Worm (Caenorhabditis elegans) whole organism, young adult: Measurements from ENCODE around the gene clec-144.

Experiments
- B0019.2 ChIP-seq: fragments of 200-800 bp; sonication (Bioruptor generic); conservative IDR thresholded peaks from 2 replicates; pipeline ENCODE4 v1.3.6; 2022; ENCODE audit warnings: missing genetic modification reagents, missing genetic modification characterization, missing compliant biosample characterization
- C06A6.2 ChIP-seq: fragments of 200-800 bp; sonication (Bioruptor generic); conservative IDR thresholded peaks from 2 replicates; pipeline ENCODE4 v1.3.6; 2022; ENCODE audit warnings: missing genetic modification characterization, missing compliant biosample characterization
- F10E7.11 ChIP-seq: sonication (generic microtip); optimal IDR thresholded peaks from 2 replicates; lab custom pipeline; 2017; ENCODE audit warnings: mild to moderate bottlenecking, missing genetic modification characterization, moderate library complexity, missing compliant biosample characterization
- F22D6.2 ChIP-seq: sonication (generic microtip); optimal IDR thresholded peaks from 2 replicates; lab custom pipeline; 2016; ENCODE audit warnings: mild to moderate bottlenecking, missing genetic modification characterization, missing compliant biosample characterization
- F49E8.2 ChIP-seq: sonication (generic microtip); optimal IDR thresholded peaks from 3 replicates; lab custom pipeline; 2017; ENCODE audit warnings: missing genetic modification characterization, mild to moderate bottlenecking, missing compliant biosample characterization, antibody characterized with exemption, moderate library complexity; ENCODE audit not compliant: insufficient read depth
- K11D2.4 ChIP-seq: fragments of 200-800 bp; sonication (Bioruptor generic); IDR thresholded peaks from 2 replicates; pipeline ENCODE4 v1.3.6; 2022; ENCODE audit warnings: missing genetic modification reagents, missing genetic modification characterization, missing compliant biosample characterization
- T26A5.8 ChIP-seq: sonication (generic microtip); optimal IDR thresholded peaks from 2 replicates; lab custom pipeline; 2016; ENCODE audit warnings: missing genetic modification characterization, missing compliant biosample characterization
- Y56A3A.18 ChIP-seq: fragments of 200-800 bp; sonication (Bioruptor generic); IDR thresholded peaks from 2 replicates; pipeline ENCODE4 v1.3.6; 2022; ENCODE audit warnings: missing genetic modification reagents, missing genetic modification characterization, missing compliant biosample characterization
- aptf-2 ChIP-seq: fragments of 200-800 bp; sonication (Bioruptor generic); conservative IDR thresholded peaks from 2 replicates; pipeline ENCODE4 v1.3.6; 2022; ENCODE audit warnings: missing genetic modification reagents, missing genetic modification characterization, missing compliant biosample characterization
- attf-3 ChIP-seq: fragments of 200-800 bp; sonication (Bioruptor generic); conservative IDR thresholded peaks from 2 replicates; pipeline ENCODE4 v1.3.6; 2022; ENCODE audit warnings: missing genetic modification reagents, missing genetic modification characterization, missing compliant biosample characterization
- ccch-3 ChIP-seq: fragments of 200-800 bp; sonication (Bioruptor generic); optimal IDR thresholded peaks from 2 replicates; lab custom pipeline; 2018; ENCODE audit warnings: mild to moderate bottlenecking, missing genetic modification characterization, missing compliant biosample characterization
- cebp-1 ChIP-seq, 2 experiments: fragments of 200-800 bp in 1 of 2; sonication (Bioruptor generic) in 1 of 2; sonication (generic microtip) in 1 of 2; IDR thresholded peaks in 1 of 2; optimal IDR thresholded peaks in 1 of 2; 2 replicates each; pipeline versions ENCODE4 v1.3.6 to Lab custom; 2017 to 2022; ENCODE audit warnings: missing compliant biosample characterization in 2 of 2, missing genetic modification characterization in 2 of 2, mild to moderate bottlenecking in 1 of 2, missing genetic modification reagents in 1 of 2, moderate library complexity in 1 of 2
- die-1 ChIP-seq: sonication (generic microtip); optimal IDR thresholded peaks from 2 replicates; lab custom pipeline; 2016; ENCODE audit warnings: missing genotype, mild to moderate bottlenecking, missing genetic modification characterization, missing compliant biosample characterization
- dox-1 ChIP-seq: fragments of 200-800 bp; sonication (Bioruptor generic); IDR thresholded peaks from 2 replicates; pipeline ENCODE4 v1.3.6; 2022; ENCODE audit warnings: missing genetic modification reagents, missing genetic modification characterization, missing compliant biosample characterization
- dpl-1 ChIP-seq: fragments of 150-350 bp; optimal IDR thresholded peaks from 2 replicates; lab custom pipeline; 2014; ENCODE audit warnings: missing biosample characterization, missing genetic modification reagents, missing genetic modification characterization
- efl-1 ChIP-seq: fragments of 150-350 bp; optimal IDR thresholded peaks from 2 replicates; lab custom pipeline; 2014; ENCODE audit warnings: missing biosample characterization, missing genetic modification reagents, missing genetic modification characterization
- egl-18 ChIP-seq: fragments of 200-800 bp; sonication (Bioruptor generic); IDR thresholded peaks from 2 replicates; pipeline ENCODE4 v1.3.6; 2022; ENCODE audit warnings: missing genetic modification reagents, missing genetic modification characterization, missing compliant biosample characterization
- egl-44 ChIP-seq: fragments of 200-800 bp; sonication (Bioruptor generic); IDR thresholded peaks from 2 replicates; pipeline ENCODE4 v1.3.6; 2022; ENCODE audit warnings: missing genetic modification reagents, missing genetic modification characterization, missing compliant biosample characterization
- egrh-3 ChIP-seq: fragments of 200-800 bp; sonication (Bioruptor generic); IDR thresholded peaks from 2 replicates; pipeline ENCODE4 v1.3.6; 2022; ENCODE audit warnings: missing genetic modification reagents, missing genetic modification characterization, missing compliant biosample characterization
- fkh-3 ChIP-seq: sonication (generic microtip); optimal IDR thresholded peaks from 2 replicates; lab custom pipeline; 2016; ENCODE audit warnings: mild to moderate bottlenecking, missing genetic modification characterization, missing compliant biosample characterization
- hlh-12 ChIP-seq: sonication (generic microtip); optimal IDR thresholded peaks from 2 replicates; lab custom pipeline; 2016; ENCODE audit warnings: missing genetic modification characterization, missing compliant biosample characterization
- hlh-26 ChIP-seq: fragments of 200-800 bp; sonication (Bioruptor generic); conservative IDR thresholded peaks from 2 replicates; pipeline ENCODE4 v1.3.6; 2022; ENCODE audit warnings: missing genetic modification reagents, missing genetic modification characterization, missing compliant biosample characterization
- hsf-1 ChIP-seq: fragments of 200-800 bp; sonication (Bioruptor generic); IDR thresholded peaks from 2 replicates; pipeline ENCODE4 v1.3.6; 2022; ENCODE audit warnings: missing genetic modification reagents, missing genetic modification characterization, missing compliant biosample characterization
- lag-1 ChIP-seq: fragments of 200-800 bp; sonication (Bioruptor generic); IDR thresholded peaks from 2 replicates; pipeline ENCODE4 v1.3.6; 2022; ENCODE audit warnings: missing genetic modification reagents, missing genetic modification characterization, missing compliant biosample characterization
- lin-40 ChIP-seq: sonication (generic microtip); optimal IDR thresholded peaks from 2 replicates; lab custom pipeline; 2016; ENCODE audit warnings: missing genetic modification characterization, mild to moderate bottlenecking, missing compliant biosample characterization, missing genotype, missing genetic modification reagents
- lin-54 ChIP-seq: fragments of 200-800 bp; sonication (Bioruptor generic); optimal IDR thresholded peaks from 2 replicates; lab custom pipeline; 2018; ENCODE audit warnings: mild to moderate bottlenecking, missing genetic modification characterization, missing compliant biosample characterization
- madf-10 ChIP-seq: sonication (generic microtip); optimal IDR thresholded peaks from 2 replicates; lab custom pipeline; 2016; ENCODE audit warnings: mild to moderate bottlenecking, missing genetic modification characterization, missing compliant biosample characterization
- mcd-1 ChIP-seq: fragments of 200-800 bp; sonication (Bioruptor generic); IDR thresholded peaks from 2 replicates; pipeline ENCODE4 v1.3.6; 2022; ENCODE audit warnings: missing genetic modification reagents, missing genetic modification characterization, missing compliant biosample characterization
- mxl-1 ChIP-seq: sonication (generic microtip); optimal IDR thresholded peaks from 2 replicates; lab custom pipeline; 2016; ENCODE audit warnings: missing genetic modification characterization, missing compliant biosample characterization
- nhr-120 ChIP-seq: fragments of 200-800 bp; sonication (Bioruptor generic); IDR thresholded peaks from 2 replicates; pipeline ENCODE4 v1.3.6; 2022; ENCODE audit warnings: missing genetic modification characterization, missing compliant biosample characterization
- nhr-80 ChIP-seq: sonication (generic microtip); optimal IDR thresholded peaks from 2 replicates; lab custom pipeline; 2016; ENCODE audit warnings: missing genetic modification characterization, missing compliant biosample characterization
- pbrm-1 ChIP-seq: fragments of 200-800 bp; sonication (Bioruptor generic); IDR thresholded peaks from 2 replicates; pipeline ENCODE4 v1.3.6; 2022; ENCODE audit warnings: missing genetic modification reagents, missing genetic modification characterization, missing compliant biosample characterization
- repo-1 ChIP-seq: sonication (generic microtip); optimal IDR thresholded peaks from 2 replicates; lab custom pipeline; 2017; ENCODE audit warnings: mild to moderate bottlenecking, missing genetic modification characterization, missing compliant biosample characterization
- rpc-1 ChIP-seq, 2 experiments: fragments of 150-350 bp in 1 of 2; sonication (generic microtip) in 1 of 2; optimal IDR thresholded peaks; 2 replicates each; lab custom pipeline; 2014 to 2018; ENCODE audit warnings: missing biosample characterization in 1 of 2, missing genetic modification characterization in 1 of 2, missing genetic modification reagents in 1 of 2, missing genotype in 1 of 2
- sdz-38 ChIP-seq: sonication (generic microtip); optimal IDR thresholded peaks from 2 replicates; lab custom pipeline; 2016; ENCODE audit warnings: missing genotype, missing genetic modification characterization, missing compliant biosample characterization
- sea-2 ChIP-seq: fragments of 200-800 bp; sonication (Bioruptor generic); IDR thresholded peaks from 2 replicates; pipeline ENCODE4 v1.3.6; 2022; ENCODE audit warnings: missing genetic modification characterization, missing compliant biosample characterization
- snpc-3.4 ChIP-seq: sonication (generic microtip); optimal IDR thresholded peaks from 2 replicates; lab custom pipeline; 2017; ENCODE audit warnings: missing genetic modification characterization, mild to moderate bottlenecking, missing compliant biosample characterization, antibody characterized with exemption, moderate library complexity, missing genotype, missing genetic modification reagents
- snpc-4 ChIP-seq, 5 experiments: fragments of 150-350 bp in 1 of 5; sonication (generic microtip) in 4 of 5; optimal IDR thresholded peaks; 2 replicates each; lab custom pipeline; 2014 to 2018; ENCODE audit warnings: missing genetic modification characterization in 5 of 5, missing biosample characterization in 3 of 5, antibody characterized with exemption in 2 of 5, mild to moderate bottlenecking in 2 of 5, missing compliant biosample characterization in 2 of 5, missing genotype in 2 of 5, moderate library complexity in 2 of 5, missing genetic modification reagents in 1 of 5
- somi-1 ChIP-seq: fragments of 200-800 bp; sonication (Bioruptor generic); optimal IDR thresholded peaks from 2 replicates; lab custom pipeline; 2018; ENCODE audit warnings: mild to moderate bottlenecking, missing genetic modification characterization, missing compliant biosample characterization
- sptf-2 ChIP-seq: fragments of 200-800 bp; sonication (Bioruptor generic); optimal IDR thresholded peaks from 2 replicates; lab custom pipeline; 2018; ENCODE audit warnings: mild to moderate bottlenecking, missing genetic modification characterization, missing compliant biosample characterization
- xnd-1 ChIP-seq: sonication (generic microtip); optimal IDR thresholded peaks from 2 replicates; lab custom pipeline; 2016; ENCODE audit warnings: missing genotype, missing genetic modification reagents, missing genetic modification characterization, missing compliant biosample characterization
- zfh-2 ChIP-seq: fragments of 200-800 bp; sonication (Bioruptor generic); conservative IDR thresholded peaks from 2 replicates; pipeline ENCODE4 v1.3.6; 2022; ENCODE audit warnings: missing genetic modification reagents, missing genetic modification characterization, missing compliant biosample characterization
- ztf-26 ChIP-seq: sonication (generic microtip); optimal IDR thresholded peaks from 2 replicates; lab custom pipeline; 2017; ENCODE audit warnings: missing genetic modification characterization, missing compliant biosample characterization
- ztf-6 ChIP-seq: fragments of 200-800 bp; sonication (Bioruptor generic); IDR thresholded peaks from 2 replicates; pipeline ENCODE4 v1.3.6; 2022; ENCODE audit warnings: missing genetic modification reagents, missing genetic modification characterization, missing compliant biosample characterization

clec-144 gene

ce11 chrII:11838353-11838752, 6.0 kb upstream of the clec-144 start (continued):
- TF ChIP-seq B0019.2 (GFP tag; lab: Robert Waterston, UW) (no peak), Y56A3A.18 (GFP tag; lab: Robert Waterston, UW) (no peak), egl-18 (GFP tag; lab: Robert Waterston, UW) (no peak), die-1 (peak; percentile 13), cebp-1 (GFP tag; IDR thresholded peaks at IDR 0.05; lab: Robert Waterston, UW) (no peak), cebp-1 (tag; optimal IDR thresholded peaks at IDR 0.05; lab: Kevin White, UChicago) (no peak), hlh-12 (tag; lab: Kevin White, UChicago) (no peak), aptf-2 (GFP tag; lab: Robert Waterston, UW) (no peak), somi-1 (GFP tag; lab: Kevin White, UChicago) (peak; percentile 64), K11D2.4 (GFP tag; lab: Robert Waterston, UW) (0 out of 2 replicates have a peak, but pooled peaks have one; percentile 49), lin-54 (GFP tag; lab: Kevin White, UChicago) (no peak), efl-1 (GFP tag; lab: Kevin White, UChicago) (no peak), C06A6.2 (GFP tag; lab: Robert Waterston, UW) (0 out of 2 replicates have a peak, but pooled peaks have one; percentile 13)

- TF ChIP-seq efl-1 (GFP tag; lab: Kevin White, UChicago): no peak
- no peak for TF ChIP-seq dox-1
- no peak for TF ChIP-seq madf-10
- no peak for TF ChIP-seq sea-2 (GFP tag; lab: Robert Waterston, UW)
- TF ChIP-seq repo-1 (tag; lab: Kevin White, UChicago): no peak
- no peak for TF ChIP-seq sptf-2 (GFP tag; lab: Kevin White, UChicago)
- TF ChIP-seq dpl-1: no peak
- TF ChIP-seq nhr-80 (tag; lab: Kevin White, UChicago): peak; percentile 19
- no peak for TF ChIP-seq egrh-3 (GFP tag; lab: Robert Waterston, UW)
- peak; percentile 66 for TF ChIP-seq ztf-26 (tag; lab: Kevin White, UChicago)
- no peak for TF ChIP-seq T26A5.8 (tag; lab: Kevin White, UChicago)
- no peak for TF ChIP-seq hlh-26 (GFP tag; lab: Robert Waterston, UW)
- no peak for TF ChIP-seq lin-54 (GFP tag; lab: Kevin White, UChicago)
- no peak for TF ChIP-seq pbrm-1
- TF ChIP-seq F22D6.2 (tag; lab: Kevin White, UChicago): peak; percentile 11
- TF ChIP-seq lin-40 (tag; lab: Kevin White, UChicago): peak; percentile 61
- no peak for TF ChIP-seq xnd-1 (tag; lab: Kevin White, UChicago)
- no peak for TF ChIP-seq attf-3 (GFP tag; lab: Robert Waterston, UW)
- TF ChIP-seq lag-1 (GFP tag; lab: Robert Waterston, UW): no peak
- no peak for TF ChIP-seq snpc-4 (GFP tag; optimal IDR thresholded peaks at IDR 0.05; lab: Kevin White, UChicago)
- no peak for TF ChIP-seq snpc-4 (tag; optimal IDR thresholded peaks at IDR 0.05; lab: Kevin White, UChicago)
- TF ChIP-seq F10E7.11: no peak
- no peak for TF ChIP-seq nhr-120 (GFP tag; lab: Robert Waterston, UW)
- no peak for TF ChIP-seq snpc-3.4 (tag; lab: Kevin White, UChicago)
- no peak for TF ChIP-seq F49E8.2
- no peak for TF ChIP-seq mxl-1 (tag; lab: Kevin White, UChicago)
- TF ChIP-seq hsf-1 (GFP tag; lab: Robert Waterston, UW): no peak
- TF ChIP-seq K11D2.4 (GFP tag; lab: Robert Waterston, UW): 0 out of 2 replicates have a peak, but pooled peaks have one; percentile 25
- no peak for TF ChIP-seq aptf-2 (GFP tag; lab: Robert Waterston, UW)
- TF ChIP-seq egl-44 (GFP tag; lab: Robert Waterston, UW): no peak
- TF ChIP-seq ztf-6: no peak
- TF ChIP-seq mcd-1: no peak
- no peak for TF ChIP-seq rpc-1 (optimal IDR thresholded peaks at IDR 0.05; lab: Kevin White, UChicago)
- no peak for TF ChIP-seq rpc-1 (tag; optimal IDR thresholded peaks at IDR 0.05; lab: Kevin White, UChicago)
- peak; percentile 52; the same call in 1 of the 2 replicates for TF ChIP-seq C06A6.2 (GFP tag; lab: Robert Waterston, UW)
- TF ChIP-seq sdz-38: no peak
- TF ChIP-seq zfh-2 (GFP tag; lab: Robert Waterston, UW): no peak
- TF ChIP-seq ccch-3 (GFP tag; lab: Kevin White, UChicago): no peak
- TF ChIP-seq fkh-3 (tag; lab: Kevin White, UChicago): no peak
Measured at ce11 chrII:11836554-11837218, 4.3 kb upstream of the clec-144 start.
